Fruit fly (Drosophila melanogaster) whole organism: Measurements from ENCODE around the gene barc.

Source experiments
- CG8478 ChIP-seq: fragments of >200 bp; optimal IDR thresholded peaks from 2 replicates; lab custom pipeline; 2018; ENCODE audit warnings: inconsistent platforms
- usp ChIP-seq: fragments of >200 bp; optimal IDR thresholded peaks from 2 replicates; lab custom pipeline; 2017; ENCODE audit warnings: missing biosample characterization, missing genetic modification characterization, mixed read lengths

DNA sequence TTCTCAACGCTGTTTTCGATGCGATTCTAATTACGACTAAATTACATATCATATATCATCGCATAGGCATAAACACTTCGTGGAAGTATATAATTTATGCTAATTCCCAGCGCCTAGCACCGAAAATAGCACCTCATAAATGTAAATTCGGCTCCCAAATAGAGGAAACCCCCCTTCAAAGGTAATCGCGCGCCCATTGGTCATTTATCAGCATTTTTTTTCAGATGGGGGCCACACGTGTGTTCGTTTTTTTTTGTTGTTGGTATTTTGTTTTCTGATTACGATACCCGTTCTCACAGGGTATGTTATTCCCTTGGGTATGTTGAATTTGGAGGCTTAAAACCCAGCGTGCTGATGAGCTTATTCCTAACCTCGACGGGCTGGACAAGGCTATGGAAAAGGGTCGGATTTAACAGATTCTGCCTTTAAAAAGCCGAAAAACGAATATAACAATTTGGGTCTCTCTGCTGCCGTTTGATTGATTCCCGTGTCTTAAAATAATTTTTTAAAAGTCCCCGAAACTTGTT is 15.9 kb downstream of the barc start:
- TF ChIP-seq CG8478, result no peak
- TF ChIP-seq usp (GFP tag; lab: Kevin White, UChicago), result no peak
